Fruit fly (Drosophila melanogaster) Kc167 (cell line): ENCODE data around the gene pn.

Source experiments
- Myc ChIP-seq: fragments of >200 bp; optimal IDR thresholded peaks from 2 replicates; lab custom pipeline; 2017; ENCODE audit warnings: missing external identifiers
- Sin3A ChIP-seq: fragments of >200 bp; optimal IDR thresholded peaks from 2 replicates; lab custom pipeline; 2018; ENCODE audit warnings: missing external identifiers
- h ChIP-seq: fragments of >200 bp; optimal IDR thresholded peaks from 3 replicates; lab custom pipeline; 2018; ENCODE audit warnings: missing external identifiers
- insv ChIP-seq: fragments of >200 bp; optimal IDR thresholded peaks from 3 replicates; lab custom pipeline; 2018; ENCODE audit warnings: missing external identifiers
- ttk ChIP-seq: sonication (Bioruptor generic); optimal IDR thresholded peaks from 2 replicates; lab custom pipeline; 2017; ENCODE audit warnings: missing external identifiers

DNA sequence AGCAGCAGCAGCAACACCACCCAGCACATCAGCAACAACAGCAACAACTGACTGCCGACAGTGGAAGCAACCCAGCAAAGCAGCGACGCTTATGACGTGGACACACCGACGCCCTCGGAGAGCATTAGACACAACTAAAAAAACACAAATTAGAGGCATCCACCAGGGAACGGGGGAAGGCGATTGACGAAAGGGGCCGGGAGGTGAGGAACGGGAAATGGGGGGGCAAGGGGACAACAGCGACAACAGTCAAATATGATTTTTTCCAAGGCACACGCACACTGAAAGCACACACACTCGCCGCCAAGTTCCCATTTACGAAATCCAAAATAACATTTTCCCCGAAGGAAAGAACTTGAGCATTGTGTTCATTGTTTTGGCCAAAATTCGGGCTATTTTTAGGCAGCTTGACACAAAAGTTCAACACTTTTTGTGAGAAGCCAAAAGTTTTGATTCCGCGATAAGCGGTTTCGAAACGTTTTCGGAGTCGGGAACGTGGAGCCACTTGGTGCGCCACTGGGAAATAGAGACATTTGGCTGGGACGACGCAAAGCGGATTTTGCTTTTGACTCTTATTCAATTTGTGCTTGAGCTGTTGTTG is 27.7 kb downstream of the pn start:
- TF ChIP-seq h (no peak), insv (no peak), Sin3A (lab: Kevin White, UChicago) (no peak), ttk (lab: Kevin White, UChicago) (no peak), Myc (lab: Kevin White, UChicago) (no peak)
